Fruit fly (Drosophila melanogaster) whole organism, prepupa: Measurements from ENCODE around the gene CG31141.
A peak's percentile ranks its signal among the peaks of the same experiment; 100 is the strongest.

Source experiments
- Blimp-1 ChIP-seq: fragments of 200-800 bp; sonication (Bioruptor generic); optimal IDR thresholded peaks from 3 replicates; lab custom pipeline; 2017; ENCODE audit warnings: missing biosample characterization, missing genetic modification characterization, mild to moderate bottlenecking, moderate library complexity, missing genetic modification reagents
- CG11762 ChIP-seq: fragments of 200-800 bp; sonication (Bioruptor generic); optimal IDR thresholded peaks from 3 replicates; lab custom pipeline; 2016; ENCODE audit warnings: missing biosample characterization, missing genetic modification characterization; ENCODE audit not compliant: insufficient read depth
- CG6163 ChIP-seq: fragments of 200-800 bp; sonication (Bioruptor generic); IDR thresholded peaks from 3 replicates; pipeline ENCODE4 v1.3.6; 2022; ENCODE audit warnings: missing biosample characterization, missing genetic modification characterization
- CG8319 ChIP-seq: fragments of 200-800 bp; sonication (Bioruptor generic); optimal IDR thresholded peaks from 3 replicates; lab custom pipeline; 2016; ENCODE audit warnings: missing biosample characterization, missing genetic modification characterization
- CG9139 ChIP-seq: fragments of 200-800 bp; sonication (Bioruptor generic); optimal IDR thresholded peaks from 3 replicates; lab custom pipeline; 2017; ENCODE audit warnings: missing biosample characterization, mild to moderate bottlenecking, missing genetic modification characterization
- Eip75B ChIP-seq: fragments of 200-800 bp; sonication (Bioruptor generic); optimal IDR thresholded peaks from 3 replicates; lab custom pipeline; 2016; ENCODE audit warnings: missing biosample characterization, missing genetic modification characterization
- Gug ChIP-seq: fragments of 200-800 bp; sonication (Bioruptor generic); IDR thresholded peaks from 2 replicates; pipeline ENCODE4 v1.3.6; 2022; ENCODE audit warnings: missing biosample characterization, missing genetic modification characterization
- Lpt ChIP-seq: fragments of 200-800 bp; sonication (Bioruptor generic); optimal IDR thresholded peaks from 3 replicates; lab custom pipeline; 2016; ENCODE audit warnings: missing biosample characterization, missing genetic modification characterization
- achi ChIP-seq: fragments of 200-800 bp; sonication (Bioruptor generic); optimal IDR thresholded peaks from 3 replicates; lab custom pipeline; 2016; ENCODE audit warnings: missing biosample characterization, missing genetic modification characterization
- fkh ChIP-seq: fragments of 200-800 bp; sonication (Bioruptor generic); optimal IDR thresholded peaks from 3 replicates; lab custom pipeline; 2017; ENCODE audit warnings: missing biosample characterization, mild to moderate bottlenecking, missing genetic modification characterization, moderate library complexity
- lz ChIP-seq: fragments of 200-800 bp; sonication (Bioruptor generic); optimal IDR thresholded peaks from 3 replicates; lab custom pipeline; 2016; ENCODE audit warnings: missing biosample characterization, missing genetic modification characterization
- spab ChIP-seq: fragments of 200-800 bp; sonication (Bioruptor generic); optimal IDR thresholded peaks from 2 replicates; lab custom pipeline; 2017; ENCODE audit warnings: missing biosample characterization, mild to moderate bottlenecking, missing genetic modification characterization, missing genetic modification reagents
- ss ChIP-seq, 2 experiments: fragments of 200-800 bp; sonication (Bioruptor generic); optimal IDR thresholded peaks; 2 replicates in 1 of 2; 3 replicates in 1 of 2; lab custom pipeline; 2017 to 2018; ENCODE audit warnings: mild to moderate bottlenecking in 2 of 2, missing biosample characterization in 2 of 2, missing genetic modification characterization in 2 of 2, moderate library complexity in 1 of 2

DNA sequence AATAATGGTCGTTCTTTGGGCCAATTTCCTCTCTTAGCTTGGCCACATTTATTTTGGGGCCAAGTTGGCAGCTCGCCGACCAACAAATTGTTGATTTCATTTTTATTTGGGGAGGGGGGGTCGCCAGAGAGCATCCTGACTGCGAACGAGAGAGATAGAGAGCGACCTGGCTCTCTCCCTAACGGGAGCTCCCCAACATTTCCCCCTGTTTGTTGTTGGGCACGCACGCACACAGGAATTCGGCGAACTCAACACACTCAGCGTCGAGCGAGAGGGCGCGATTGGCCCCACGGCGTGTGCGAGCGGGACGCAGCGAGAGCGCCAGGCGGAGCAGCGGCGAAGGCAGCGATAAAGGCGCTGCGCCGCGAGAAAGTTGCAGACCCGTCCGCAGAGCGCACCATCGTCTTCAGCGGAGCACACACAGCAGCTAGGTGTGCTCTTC lies 39.7 kb downstream of the CG31141 start, which contains the start of gene CG31140:
- TF ChIP-seq spab (no peak), Gug (GFP tag; lab: Robert Waterston, UW) (no peak), Lpt (GFP tag; lab: Kevin White, UChicago) (peak; percentile 31), CG8319 (GFP tag; lab: Kevin White, UChicago) (no peak), ss (GFP tag; optimal IDR thresholded peaks at IDR 0.05; lab: Kevin White, UChicago) (peak; percentile 25 to 65), fkh (no peak), Eip75B (GFP tag; lab: Kevin White, UChicago) (peak; percentile 31), achi (GFP tag; lab: Kevin White, UChicago) (no peak), CG6163 (peak; percentile 57; the same call in 2 of the 3 replicates), lz (GFP tag; lab: Kevin White, UChicago) (no peak), CG11762 (no peak), CG9139 (GFP tag; lab: Kevin White, UChicago) (no peak), Blimp-1 (GFP tag; lab: Kevin White, UChicago) (no peak)
